Worm (Caenorhabditis elegans) whole organism, L2 larva: ENCODE data around the gene T09A5.4.

Experiments used
- ceh-16 ChIP-seq: fragments of 150-350 bp; optimal IDR thresholded peaks from 2 replicates; lab custom pipeline; 2014; ENCODE audit warnings: missing biosample characterization, missing genetic modification characterization
- egl-27 ChIP-seq: sonication (generic microtip); optimal IDR thresholded peaks from 3 replicates; lab custom pipeline; 2017; ENCODE audit warnings: missing biosample characterization, missing genetic modification reagents, missing genetic modification characterization
- lin-13 ChIP-seq: fragments of 150-350 bp; optimal IDR thresholded peaks from 2 replicates; lab custom pipeline; 2014; ENCODE audit warnings: missing biosample characterization, missing genetic modification reagents, missing genetic modification characterization
- lin-39 ChIP-seq: fragments of 150-350 bp; optimal IDR thresholded peaks from 2 replicates; lab custom pipeline; 2014; ENCODE audit warnings: missing biosample characterization, missing genetic modification reagents, missing genetic modification characterization
- skn-1 ChIP-seq: sonication (generic microtip); optimal IDR thresholded peaks from 2 replicates; lab custom pipeline; 2017; ENCODE audit warnings: missing biosample characterization, missing genetic modification characterization
- unc-39 ChIP-seq: fragments of 150-350 bp; optimal IDR thresholded peaks from 2 replicates; lab custom pipeline; 2014; ENCODE audit warnings: missing biosample characterization, missing genetic modification characterization
- ztf-11 ChIP-seq: sonication (generic microtip); optimal IDR thresholded peaks from 2 replicates; lab custom pipeline; 2017; ENCODE audit warnings: missing biosample characterization, missing genetic modification characterization

DNA sequence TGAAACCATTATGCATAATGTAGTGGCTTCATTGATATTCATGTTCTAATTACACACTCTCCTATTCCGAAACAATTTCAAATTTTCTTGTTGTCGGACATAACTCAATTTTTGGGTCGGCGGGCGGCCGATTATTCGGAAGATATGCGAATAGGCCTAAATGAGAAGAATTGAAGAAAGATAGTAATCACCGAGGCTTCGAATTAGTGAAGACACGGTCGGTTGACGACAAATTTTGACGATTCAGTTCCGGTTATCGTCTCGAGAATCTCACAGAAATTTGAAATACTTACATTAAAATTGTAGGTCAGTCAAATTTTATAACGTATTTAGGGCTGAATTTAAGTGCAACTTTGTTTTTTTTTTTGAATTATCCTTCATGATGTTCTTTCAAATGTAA, 42.8 kb upstream of the T09A5.4 start:
- TF ChIP-seq ceh-16 (peak; percentile 85), skn-1 (tag; lab: Kevin White, UChicago) (no peak), ztf-11 (tag; lab: Kevin White, UChicago) (no peak), lin-39 (tag; lab: Kevin White, UChicago) (no peak), unc-39 (no peak), lin-13 (GFP tag; lab: Kevin White, UChicago) (no peak), egl-27 (no peak)
